Worm (Caenorhabditis elegans): ENCODE data around the gene F52E1.14.

Gene F52E1.14

DNA sequence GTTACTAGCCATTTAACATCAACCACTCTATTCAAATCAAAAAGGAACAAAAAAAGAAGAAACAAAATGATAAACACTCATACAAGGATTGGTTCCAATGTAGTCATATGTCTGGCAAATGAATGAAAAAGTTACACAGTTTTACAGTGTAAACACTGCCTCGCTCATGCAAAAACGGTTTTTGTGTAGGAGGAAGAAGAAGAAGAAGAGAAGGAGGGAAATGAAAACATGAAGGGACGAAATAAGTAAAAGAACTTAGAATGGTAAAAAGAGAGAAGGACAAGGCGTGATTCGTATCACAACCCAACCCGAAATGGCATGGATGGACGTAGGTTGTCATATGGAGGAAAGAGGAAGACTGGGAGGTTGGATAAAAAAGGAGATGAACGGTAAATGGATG lies 23.2 kb downstream of the F52E1.14 start:
- TF ChIP-seq ceh-20 (GFP tag; IDR thresholded peaks at IDR 0.05) (no peak), ztf-7 (tag; optimal IDR thresholded peaks at IDR 0.05) (no peak), mxl-3 (GFP tag; optimal IDR thresholded peaks at IDR 0.05) (peak; percentile 16), unc-62 (GFP tag; optimal IDR thresholded peaks at IDR 0.05 in 1 of 2) (peak in 1 of 2 experiments; percentile 90), unc-62 (tag; optimal IDR thresholded peaks at IDR 0.05) (no peak), hlh-30 (tag; optimal IDR thresholded peaks at IDR 0.05; ENCODE audit: insufficient read depth) (peak; percentile 43), Y5F2A.4 (GFP tag; optimal IDR thresholded peaks at IDR 0.05) (no peak), jun-1 (tag; optimal IDR thresholded peaks at IDR 0.05) (no peak), hif-1 (tag; optimal IDR thresholded peaks at IDR 0.05) (no peak), spr-1 (tag; optimal IDR thresholded peaks at IDR 0.05) (no peak), nhr-28 (tag; optimal IDR thresholded peaks at IDR 0.05) (peak; percentile 11), mxl-2 (GFP tag; conservative IDR thresholded peaks at IDR 0.05) (no peak), mdt-29 (GFP tag; IDR thresholded peaks at IDR 0.05) (no peak), nhr-25 (tag; optimal IDR thresholded peaks at IDR 0.05; ENCODE audit: borderline replicate concordance, insufficient read depth) (no peak), F49E8.2 (tag; optimal IDR thresholded peaks at IDR 0.05; ENCODE audit: borderline replicate concordance) (no peak), nhr-76 (tag; optimal IDR thresholded peaks at IDR 0.05) (no peak), daf-16 (GFP tag; optimal IDR thresholded peaks at IDR 0.05) (no peak), daf-16 (tag; optimal IDR thresholded peaks at IDR 0.05) (peak; percentile 54), zip-11 (GFP tag; IDR thresholded peaks at IDR 0.05) (no peak), cey-2 (tag; optimal IDR thresholded peaks at IDR 0.05; ENCODE audit: borderline replicate concordance, insufficient read depth) (peak; percentile 78), dve-1 (tag; optimal IDR thresholded peaks at IDR 0.05; ENCODE audit: insufficient read depth) (peak; percentile 27), pha-4 (GFP tag; IDR thresholded peaks at IDR 0.05) (no peak), pha-4 (tag; optimal IDR thresholded peaks at IDR 0.05) (peak; percentile 35), hlh-11 (tag; optimal IDR thresholded peaks at IDR 0.05) (peak; percentile 18), madf-9 (GFP tag; conservative IDR thresholded peaks at IDR 0.05) (no peak), hmg-1.1 (GFP tag; IDR thresholded peaks at IDR 0.05) (no peak), daf-19 (GFP tag; conservative IDR thresholded peaks at IDR 0.05) (no peak), nhr-48 (tag; optimal IDR thresholded peaks at IDR 0.05) (peak; percentile 35), pqm-1 (tag; optimal IDR thresholded peaks at IDR 0.05) (no peak)

DNA sequence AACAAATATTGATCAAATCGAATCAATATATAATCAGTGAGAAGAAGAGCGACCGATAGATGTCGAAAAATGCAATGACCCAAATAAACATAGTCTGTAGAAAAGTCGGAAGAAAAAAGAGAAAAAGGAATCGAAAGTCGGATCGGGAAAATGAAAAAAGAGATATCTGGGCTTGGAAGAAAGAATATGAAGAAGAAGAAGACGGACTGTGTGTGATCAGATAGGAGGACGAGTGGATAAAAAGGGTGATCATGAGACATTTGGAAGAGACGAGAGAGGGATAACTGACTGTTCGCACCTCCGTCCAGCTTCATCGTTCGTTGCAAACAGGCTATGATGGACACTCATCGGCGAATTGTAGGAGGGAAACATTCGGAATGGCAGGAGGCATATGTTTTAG lies 25.9 kb downstream of the F52E1.14 start:
- TF ChIP-seq ces-1 (GFP tag; optimal IDR thresholded peaks at IDR 0.05) = no peak
- TF ChIP-seq nhr-28 (tag; optimal IDR thresholded peaks at IDR 0.05) = peak; percentile 26
- no peak for TF ChIP-seq snpc-4 (tag; optimal IDR thresholded peaks at IDR 0.05)
- peak; percentile 37 for TF ChIP-seq hlh-30 (tag; optimal IDR thresholded peaks at IDR 0.05; ENCODE audit: insufficient read depth)
- TF ChIP-seq unc-62 (GFP tag; optimal IDR thresholded peaks at IDR 0.05 in 1 of 2) = peak in 1 of 2 experiments; percentile 37
- no peak for TF ChIP-seq unc-62 (tag; optimal IDR thresholded peaks at IDR 0.05)
- peak; percentile 55 for TF ChIP-seq mxl-3 (GFP tag; optimal IDR thresholded peaks at IDR 0.05)
- TF ChIP-seq lin-13 (GFP tag; optimal IDR thresholded peaks at IDR 0.05) = no peak
- no peak for TF ChIP-seq nhr-111 (GFP tag; optimal IDR thresholded peaks at IDR 0.05)
- TF ChIP-seq lin-38 (GFP tag; IDR thresholded peaks at IDR 0.05) = no peak
- no peak for TF ChIP-seq mes-2 (tag; optimal IDR thresholded peaks at IDR 0.05; ENCODE audit: poor library complexity, severe bottlenecking)
- no peak for TF ChIP-seq nhr-76 (tag; optimal IDR thresholded peaks at IDR 0.05)
- peak; percentile 67 for TF ChIP-seq hlh-11 (tag; optimal IDR thresholded peaks at IDR 0.05)
- no peak for TF ChIP-seq mdt-29 (GFP tag; IDR thresholded peaks at IDR 0.05)
- TF ChIP-seq nhr-77 (tag; optimal IDR thresholded peaks at IDR 0.05) = no peak
- TF ChIP-seq lir-3 (tag; optimal IDR thresholded peaks at IDR 0.05) = no peak
- no peak for TF ChIP-seq T20F7.1 (GFP tag; optimal IDR thresholded peaks at IDR 0.05)
- no peak for TF ChIP-seq tra-1 (GFP tag; IDR thresholded peaks at IDR 0.05)
- no peak for TF ChIP-seq hif-1 (tag; optimal IDR thresholded peaks at IDR 0.05)
